Fruit fly (Drosophila melanogaster) whole organism, embryonic: ENCODE measurements around the gene CG34276.
"Not testable (repeated sequence)": the region's sequence is repeated elsewhere in the genome, so short reads cannot be mapped to it uniquely, and the experiment has no call there.

Source experiments
- CG8924 ChIP-seq: fragments of 200-800 bp; optimal IDR thresholded peaks from 3 replicates; lab custom pipeline; 2019; ENCODE audit warnings: missing biosample characterization, mild to moderate bottlenecking, missing genetic modification characterization, moderate library complexity
- cato ChIP-seq: fragments of 200-800 bp; sonication (Bioruptor generic); optimal IDR thresholded peaks from 2 replicates; lab custom pipeline; 2016; ENCODE audit warnings: missing biosample characterization, missing genetic modification characterization, borderline replicate concordance

dm6 chr3R:15904543-15904942 lies 20.9 kb upstream of the CG34276 start, which contains the start of gene glob1:
- TF ChIP-seq cato (GFP tag; lab: Kevin White, UChicago); CG8924: not testable (repeated sequence)
